Fruit fly (Drosophila melanogaster) whole organism, embryonic: ENCODE data around the gene CG33191.

Experiments
- ATbp ChIP-seq: fragments of 200-800 bp; sonication (Bioruptor generic); optimal IDR thresholded peaks from 2 replicates; lab custom pipeline; 2017; ENCODE audit warnings: missing biosample characterization, mild to moderate bottlenecking, missing genetic modification characterization, missing genetic modification reagents
- CG10543 ChIP-seq: fragments of 200-800 bp; sonication (Bioruptor generic); optimal IDR thresholded peaks from 3 replicates; lab custom pipeline; 2017; ENCODE audit warnings: missing biosample characterization, mild to moderate bottlenecking, missing genetic modification characterization, moderate library complexity
- CG10959 ChIP-seq: fragments of 200-800 bp; sonication (Bioruptor generic); IDR thresholded peaks from 2 replicates; pipeline ENCODE4 v1.3.6; 2022; ENCODE audit warnings: missing biosample characterization, missing genetic modification characterization
- CG11247 ChIP-seq: fragments of 200-800 bp; sonication (Bioruptor generic); IDR thresholded peaks from 2 replicates; pipeline ENCODE4 v1.3.6; 2022; ENCODE audit warnings: missing biosample characterization, missing genetic modification characterization
- CG11504 ChIP-seq: fragments of 200-800 bp; sonication (Bioruptor generic); optimal IDR thresholded peaks from 3 replicates; lab custom pipeline; 2019; ENCODE audit warnings: missing biosample characterization, mild to moderate bottlenecking, missing genetic modification characterization, moderate library complexity
- CG12769 ChIP-seq: fragments of 200-800 bp; sonication (Bioruptor generic); optimal IDR thresholded peaks from 2 replicates; lab custom pipeline; 2019; ENCODE audit warnings: missing biosample characterization, mild to moderate bottlenecking, missing genetic modification characterization, moderate library complexity
- CG13296 ChIP-seq: fragments of 200-800 bp; sonication (Bioruptor generic); optimal IDR thresholded peaks from 3 replicates; lab custom pipeline; 2018; ENCODE audit warnings: missing biosample characterization, mild to moderate bottlenecking, missing genetic modification characterization
- CG14860 ChIP-seq: fragments of 200-800 bp; sonication (Bioruptor generic); IDR thresholded peaks from 3 replicates; pipeline ENCODE4 v1.3.6; 2022; ENCODE audit warnings: missing biosample characterization, missing genetic modification characterization; ENCODE audit not compliant: partially characterized antibody
- CG1529 ChIP-seq: fragments of 200-800 bp; sonication (Bioruptor generic); optimal IDR thresholded peaks from 3 replicates; lab custom pipeline; 2018; ENCODE audit warnings: missing biosample characterization, missing genetic modification characterization
- CG15514 ChIP-seq: fragments of 200-800 bp; sonication (Bioruptor generic); optimal IDR thresholded peaks from 3 replicates; lab custom pipeline; 2017; ENCODE audit warnings: missing biosample characterization, missing genetic modification characterization, mild to moderate bottlenecking, moderate library complexity, missing genetic modification reagents
- CG16779 ChIP-seq: fragments of 200-800 bp; sonication (Bioruptor generic); IDR thresholded peaks from 2 replicates; pipeline ENCODE4 v1.3.6; 2022; ENCODE audit warnings: missing biosample characterization, missing genetic modification characterization
- CG17802 ChIP-seq: fragments of 200-800 bp; sonication (Bioruptor generic); optimal IDR thresholded peaks from 2 replicates; lab custom pipeline; 2018; ENCODE audit warnings: missing biosample characterization, mild to moderate bottlenecking, missing genetic modification characterization, moderate library complexity
- CG42726 ChIP-seq: fragments of 200-800 bp; sonication (Bioruptor generic); IDR thresholded peaks from 2 replicates; pipeline ENCODE4 v1.3.6; 2022; ENCODE audit warnings: missing biosample characterization, missing genetic modification characterization; ENCODE audit not compliant: partially characterized antibody
- CG43689 ChIP-seq: fragments of 200-800 bp; sonication (Bioruptor generic); IDR thresholded peaks from 2 replicates; pipeline ENCODE4 v1.3.6; 2022; ENCODE audit warnings: missing biosample characterization, missing genetic modification characterization
- CG4404 ChIP-seq: fragments of 200-800 bp; sonication (Bioruptor generic); IDR thresholded peaks from 2 replicates; pipeline ENCODE4 v1.3.6; 2022; ENCODE audit warnings: missing biosample characterization, missing genetic modification characterization
- CG6791 ChIP-seq: fragments of 200-800 bp; sonication (Bioruptor generic); IDR thresholded peaks from 3 replicates; pipeline ENCODE4 v1.3.6; 2022; ENCODE audit warnings: missing biosample characterization, missing genetic modification characterization; ENCODE audit not compliant: partially characterized antibody
- CG6813 ChIP-seq: fragments of 200-800 bp; sonication (Bioruptor generic); optimal IDR thresholded peaks from 2 replicates; lab custom pipeline; 2017; ENCODE audit warnings: missing biosample characterization, missing genetic modification characterization, mild to moderate bottlenecking, moderate library complexity, missing genetic modification reagents
- CG6854 ChIP-seq: fragments of 200-800 bp; sonication (Bioruptor generic); optimal IDR thresholded peaks from 3 replicates; lab custom pipeline; 2017; ENCODE audit warnings: missing biosample characterization, mild to moderate bottlenecking, missing genetic modification characterization
- CG7786 ChIP-seq: fragments of 200-800 bp; sonication (Bioruptor generic); optimal IDR thresholded peaks from 2 replicates; lab custom pipeline; 2016; ENCODE audit warnings: missing biosample characterization, missing genetic modification characterization
- Dbx ChIP-seq: fragments of 200-800 bp; sonication (Bioruptor generic); IDR thresholded peaks from 3 replicates; pipeline ENCODE4 v1.3.6; 2022; ENCODE audit warnings: missing biosample characterization, missing genetic modification characterization
- E2f1 ChIP-seq: fragments of 200-800 bp; sonication (Bioruptor generic); IDR thresholded peaks from 2 replicates; pipeline ENCODE4 v1.3.6; 2022; ENCODE audit warnings: missing biosample characterization, missing genetic modification characterization
- Ets97D ChIP-seq: fragments of 200-800 bp; sonication (Bioruptor generic); optimal IDR thresholded peaks from 3 replicates; lab custom pipeline; 2016; ENCODE audit warnings: missing biosample characterization, missing genetic modification characterization
- H2.0 ChIP-seq: fragments of 200-800 bp; sonication (Bioruptor generic); IDR thresholded peaks from 2 replicates; pipeline ENCODE4 v1.3.6; 2022; ENCODE audit warnings: missing biosample characterization, missing genetic modification characterization
- HHEX ChIP-seq: fragments of 200-800 bp; sonication (Bioruptor generic); optimal IDR thresholded peaks from 3 replicates; lab custom pipeline; 2017; ENCODE audit warnings: missing biosample characterization, mild to moderate bottlenecking, missing genetic modification characterization, missing genetic modification reagents
- Hsf ChIP-seq: fragments of 200-800 bp; sonication (Bioruptor generic); optimal IDR thresholded peaks from 3 replicates; lab custom pipeline; 2016; ENCODE audit warnings: missing biosample characterization, missing genetic modification characterization
- Mad ChIP-seq: fragments of 200-800 bp; sonication (Bioruptor generic); optimal IDR thresholded peaks from 2 replicates; lab custom pipeline; 2016; ENCODE audit warnings: missing biosample characterization, missing genetic modification characterization
- Ptx1 ChIP-seq: fragments of 200-800 bp; sonication (Bioruptor generic); IDR thresholded peaks from 2 replicates; pipeline ENCODE4 v1.3.6; 2022; ENCODE audit warnings: missing biosample characterization, missing genetic modification characterization
- Six4 ChIP-seq: fragments of 200-800 bp; sonication (Bioruptor generic); optimal IDR thresholded peaks from 2 replicates; lab custom pipeline; 2016; ENCODE audit warnings: missing biosample characterization, missing genetic modification characterization
- ab ChIP-seq: fragments of 200-800 bp; sonication (Bioruptor generic); optimal IDR thresholded peaks from 2 replicates; lab custom pipeline; 2016; ENCODE audit warnings: missing biosample characterization, missing genetic modification characterization
- ac ChIP-seq: fragments of 200-800 bp; sonication (Bioruptor generic); optimal IDR thresholded peaks from 3 replicates; lab custom pipeline; 2017; ENCODE audit warnings: missing biosample characterization, mild to moderate bottlenecking, missing genetic modification characterization
- ara ChIP-seq: fragments of 200-800 bp; sonication (Bioruptor generic); IDR thresholded peaks from 2 replicates; pipeline ENCODE4 v1.3.6; 2022; ENCODE audit warnings: missing biosample characterization, missing genetic modification characterization
- caup ChIP-seq: fragments of 200-800 bp; sonication (Bioruptor generic); optimal IDR thresholded peaks from 3 replicates; lab custom pipeline; 2017; ENCODE audit warnings: missing biosample characterization, mild to moderate bottlenecking, missing genetic modification characterization, moderate library complexity; ENCODE audit not compliant: severe bottlenecking
- chif ChIP-seq, 2 experiments: fragments of 200-800 bp; sonication (Bioruptor generic); optimal IDR thresholded peaks; 3 replicates each; lab custom pipeline; 2016; ENCODE audit warnings: missing biosample characterization in 2 of 2, missing genetic modification characterization in 2 of 2
- ci ChIP-seq: fragments of 200-800 bp; sonication (Bioruptor generic); IDR thresholded peaks from 3 replicates; pipeline ENCODE4 v1.3.6; 2022; ENCODE audit warnings: missing biosample characterization, missing genetic modification characterization
- dysf ChIP-seq: fragments of 200-800 bp; sonication (Bioruptor generic); IDR thresholded peaks from 3 replicates; pipeline ENCODE4 v1.3.6; 2022; ENCODE audit warnings: missing biosample characterization, missing genetic modification characterization
- en ChIP-seq: fragments of 200-800 bp; sonication (Bioruptor generic); optimal IDR thresholded peaks from 2 replicates; lab custom pipeline; 2016; ENCODE audit warnings: missing biosample characterization, missing genetic modification characterization
- esg ChIP-seq: fragments of 200-800 bp; sonication (Bioruptor generic); conservative IDR thresholded peaks from 2 replicates; pipeline ENCODE4 v1.3.6; 2022; ENCODE audit warnings: missing biosample characterization, missing genetic modification characterization
- fd3F ChIP-seq: fragments of 200-800 bp; sonication (Bioruptor generic); optimal IDR thresholded peaks from 2 replicates; lab custom pipeline; 2018; ENCODE audit warnings: missing biosample characterization, mild to moderate bottlenecking, missing genetic modification characterization, moderate library complexity
- ham ChIP-seq: fragments of 200-800 bp; sonication (Bioruptor generic); IDR thresholded peaks from 2 replicates; pipeline ENCODE4 v1.3.6; 2022; ENCODE audit warnings: missing biosample characterization, missing genetic modification characterization
- maf-S ChIP-seq: fragments of 200-800 bp; sonication (Bioruptor generic); optimal IDR thresholded peaks from 2 replicates; lab custom pipeline; 2016; ENCODE audit warnings: missing biosample characterization, missing genetic modification characterization
- onecut ChIP-seq: fragments of 200-800 bp; sonication (Bioruptor generic); IDR thresholded peaks from 2 replicates; pipeline ENCODE4 v1.3.6; 2022; ENCODE audit warnings: missing biosample characterization, missing genetic modification characterization
- pb ChIP-seq: fragments of 200-800 bp; sonication (Bioruptor generic); optimal IDR thresholded peaks from 3 replicates; lab custom pipeline; 2016; ENCODE audit warnings: missing biosample characterization, missing genetic modification characterization
- pita ChIP-seq: fragments of 200-800 bp; sonication (Bioruptor generic); optimal IDR thresholded peaks from 2 replicates; lab custom pipeline; 2017; ENCODE audit warnings: missing biosample characterization, mild to moderate bottlenecking, missing genetic modification characterization
- pnt ChIP-seq: fragments of 200-800 bp; sonication (Bioruptor generic); optimal IDR thresholded peaks from 3 replicates; lab custom pipeline; 2016; ENCODE audit warnings: missing biosample characterization, missing genetic modification characterization
- sens ChIP-seq: fragments of 200-800 bp; sonication (Bioruptor generic); peaks from one replicate; lab custom pipeline; 2016; ENCODE audit warnings: missing biosample characterization, missing genetic modification characterization
- shn ChIP-seq: fragments of 200-800 bp; sonication (Bioruptor generic); optimal IDR thresholded peaks from 3 replicates; lab custom pipeline; 2016; ENCODE audit warnings: missing biosample characterization, missing genetic modification characterization
- sna ChIP-seq: fragments of 200-800 bp; sonication (Bioruptor generic); IDR thresholded peaks from 2 replicates; pipeline ENCODE4 v1.3.6; 2022; ENCODE audit warnings: missing biosample characterization, missing genetic modification characterization; ENCODE audit not compliant: partially characterized antibody
- stwl ChIP-seq: fragments of 200-800 bp; sonication (Bioruptor generic); optimal IDR thresholded peaks from 3 replicates; lab custom pipeline; 2018; ENCODE audit warnings: missing biosample characterization, mild to moderate bottlenecking, missing genetic modification characterization, moderate library complexity
- toy ChIP-seq: fragments of 200-800 bp; sonication (Bioruptor generic); IDR thresholded peaks from 2 replicates; pipeline ENCODE4 v1.3.6; 2022; ENCODE audit warnings: missing biosample characterization, missing genetic modification characterization

The CG33191 gene

DNA sequence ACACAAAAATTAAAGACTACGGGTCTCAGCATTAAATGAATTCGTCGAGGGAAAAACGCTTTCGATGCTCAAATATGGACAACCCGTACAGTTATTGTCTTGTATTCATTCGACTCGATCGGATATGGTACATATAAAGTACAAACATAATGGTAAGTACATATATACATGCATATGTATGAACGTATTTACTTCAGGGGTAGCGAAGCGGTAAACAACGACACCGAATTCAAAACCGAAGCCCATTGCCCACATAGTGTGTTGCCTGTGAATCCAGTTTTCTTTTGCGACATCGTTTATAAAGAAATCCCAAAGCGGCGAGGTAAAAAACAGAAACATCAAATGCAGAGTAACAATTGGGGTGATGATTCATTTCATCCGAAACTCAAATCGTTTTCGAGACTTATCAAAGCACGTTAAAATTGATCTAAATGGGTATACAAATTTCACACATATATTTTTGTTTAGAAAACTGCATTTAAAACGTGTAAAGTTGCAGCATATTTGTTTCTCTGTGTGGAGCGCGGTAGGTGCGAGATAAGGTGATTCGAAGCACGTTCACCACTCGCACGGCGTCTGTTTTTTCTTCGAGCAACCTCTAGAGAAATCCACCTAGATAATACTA is 32.7 kb upstream of the CG33191 start (continued):
- TF ChIP-seq Mad (GFP tag; lab: Kevin White, UChicago) (no peak), fd3F (GFP tag; lab: Kevin White, UChicago) (no peak), caup (GFP tag; lab: Kevin White, UChicago) (no peak), maf-S (peak; percentile 7), CG7786 (GFP tag; lab: Kevin White, UChicago) (peak; percentile 36), shn (GFP tag; lab: Kevin White, UChicago) (peak; percentile 41), CG13296 (peak; percentile 40), toy (GFP tag; lab: Robert Waterston, UW) (peak; percentile 41; the same call in 1 of the 2 replicates), Hsf (GFP tag; lab: Kevin White, UChicago) (peak; percentile 54), CG17802 (tag; lab: Kevin White, UChicago) (no peak), en (GFP tag; lab: Kevin White, UChicago) (no peak), H2.0 (GFP tag; lab: Robert Waterston, UW) (0 out of 2 replicates have a peak, but pooled peaks have one; percentile 37), ab (GFP tag; lab: Kevin White, UChicago) (no peak), CG11504 (tag; lab: Kevin White, UChicago) (peak; percentile 44), CG6854 (no peak), HHEX (GFP tag; lab: Kevin White, UChicago) (peak; percentile 54), CG11247 (GFP tag; lab: Robert Waterston, UW) (peak; percentile 53; the same call in 1 of the 2 replicates), sna (no peak), pita (no peak), CG16779 (GFP tag; lab: Robert Waterston, UW) (no peak), stwl (tag; lab: Kevin White, UChicago) (no peak), chif (GFP tag; optimal IDR thresholded peaks at IDR 0.05; lab: Kevin White, UChicago) (peak in 1 of 2 experiments; percentile 38), CG6813 (peak; percentile 34), Six4 (peak; percentile 14), esg (GFP tag; lab: Robert Waterston, UW) (peak; percentile 32; the same call in 1 of the 2 replicates), Ptx1 (GFP tag; lab: Robert Waterston, UW) (peak; percentile 71), CG10543 (peak; percentile 31), Dbx (GFP tag; lab: Robert Waterston, UW) (0 out of 3 replicates have a peak, but pooled peaks have one; percentile 54), ara (GFP tag; lab: Robert Waterston, UW) (peak; percentile 23; the same call in 1 of the 2 replicates), CG43689 (GFP tag; lab: Robert Waterston, UW) (no peak), Ets97D (no peak), CG1529 (GFP tag; lab: Kevin White, UChicago) (peak; percentile 22), CG10959 (peak; percentile 17; the same call in 1 of the 2 replicates), CG12769 (tag; lab: Kevin White, UChicago) (peak; percentile 46), ac (GFP tag; lab: Kevin White, UChicago) (no peak), ham (GFP tag; lab: Robert Waterston, UW) (no peak), pb (GFP tag; lab: Kevin White, UChicago) (no peak), CG14860 (GFP tag; lab: Robert Waterston, UW) (no peak), sens (GFP tag; lab: Kevin White, UChicago) (peak; percentile 92), CG15514 (GFP tag; lab: Kevin White, UChicago) (no peak), pnt (GFP tag; lab: Kevin White, UChicago) (peak; percentile 17), ci (GFP tag; lab: Robert Waterston, UW) (peak; percentile 73; the same call in 2 of the 3 replicates), CG6791 (GFP tag; lab: Robert Waterston, UW) (no peak), CG4404 (GFP tag; lab: Robert Waterston, UW) (no peak; the same call in 1 of the 2 replicates), dysf (GFP tag; lab: Robert Waterston, UW) (peak; percentile 70; the same call in 2 of the 3 replicates), CG42726 (GFP tag; lab: Robert Waterston, UW) (no peak), ATbp (peak; percentile 44), E2f1 (GFP tag; lab: Robert Waterston, UW) (peak; percentile 49; the same call in 1 of the 2 replicates), onecut (GFP tag; lab: Robert Waterston, UW) (0 out of 2 replicates have a peak, but pooled peaks have one; percentile 8)
